Worm (Caenorhabditis elegans): ENCODE data around the gene acs-19.
A peak's percentile ranks its signal among the peaks of the same experiment; 100 is the strongest.

ce11 chrIII:3916624-3917023 lies 52.3 kb downstream of the acs-19 start, which contains the start of gene ccdc-47:
- no peak for TF ChIP-seq ets-4 (tag; optimal IDR thresholded peaks at IDR 0.05)
- TF ChIP-seq rnt-1 (tag; optimal IDR thresholded peaks at IDR 0.05), result peak; percentile 86
- TF ChIP-seq unc-55 (GFP tag; optimal IDR thresholded peaks at IDR 0.05), result no peak
- TF ChIP-seq ahr-1 (tag; optimal IDR thresholded peaks at IDR 0.05), result peak; percentile 71
- TF ChIP-seq dve-1 (tag; optimal IDR thresholded peaks at IDR 0.05), result peak; percentile 47
- peak; percentile 88 for TF ChIP-seq tbx-2 (tag; optimal IDR thresholded peaks at IDR 0.05)
- TF ChIP-seq eyg-1 (tag; optimal IDR thresholded peaks at IDR 0.05), result peak; percentile 48
- TF ChIP-seq ceh-19 (GFP tag; optimal IDR thresholded peaks at IDR 0.05), result peak; percentile 87
- peak; percentile 55 for TF ChIP-seq lin-11 (tag; optimal IDR thresholded peaks at IDR 0.05)
- peak; percentile 83 for TF ChIP-seq odd-2 (tag; optimal IDR thresholded peaks at IDR 0.05)
- TF ChIP-seq F13H6.1 (tag; optimal IDR thresholded peaks at IDR 0.05), result peak; percentile 79
- TF ChIP-seq C08G9.2 (tag; optimal IDR thresholded peaks at IDR 0.05), result peak; percentile 71
- TF ChIP-seq pha-4 (tag; optimal IDR thresholded peaks at IDR 0.05), result no peak
- peak; percentile 16 for TF ChIP-seq pax-1 (tag; optimal IDR thresholded peaks at IDR 0.05)
